Fruit fly (Drosophila melanogaster) whole organism: Measurements from ENCODE around the gene CG14143.

Experiments used
- CG8478 ChIP-seq: fragments of >200 bp; optimal IDR thresholded peaks from 2 replicates; lab custom pipeline; 2018; ENCODE audit warnings: inconsistent platforms
- Dll ChIP-seq: fragments of >200 bp; optimal IDR thresholded peaks from 2 replicates; lab custom pipeline; 2017
- pan ChIP-seq: fragments of >200 bp; optimal IDR thresholded peaks from 2 replicates; lab custom pipeline; 2017
- psq ChIP-seq: fragments of >200 bp; optimal IDR thresholded peaks from 2 replicates; lab custom pipeline; 2017
- usp ChIP-seq: fragments of >200 bp; optimal IDR thresholded peaks from 2 replicates; lab custom pipeline; 2017; ENCODE audit warnings: missing biosample characterization, missing genetic modification characterization, mixed read lengths

- TF ChIP-seq CG8478 (lab: Kevin White, UChicago) (no peak), usp (GFP tag; lab: Kevin White, UChicago) (no peak), psq (no peak), Dll (no peak), pan (lab: Kevin White, UChicago) (no peak)
These were observed 44.9 kb upstream of the CG14143 start for dm6 chr3L:11089805-11090440.
